Fruit fly (Drosophila melanogaster): ENCODE results near the gene CG31832.

CG31832 gene

DNA sequence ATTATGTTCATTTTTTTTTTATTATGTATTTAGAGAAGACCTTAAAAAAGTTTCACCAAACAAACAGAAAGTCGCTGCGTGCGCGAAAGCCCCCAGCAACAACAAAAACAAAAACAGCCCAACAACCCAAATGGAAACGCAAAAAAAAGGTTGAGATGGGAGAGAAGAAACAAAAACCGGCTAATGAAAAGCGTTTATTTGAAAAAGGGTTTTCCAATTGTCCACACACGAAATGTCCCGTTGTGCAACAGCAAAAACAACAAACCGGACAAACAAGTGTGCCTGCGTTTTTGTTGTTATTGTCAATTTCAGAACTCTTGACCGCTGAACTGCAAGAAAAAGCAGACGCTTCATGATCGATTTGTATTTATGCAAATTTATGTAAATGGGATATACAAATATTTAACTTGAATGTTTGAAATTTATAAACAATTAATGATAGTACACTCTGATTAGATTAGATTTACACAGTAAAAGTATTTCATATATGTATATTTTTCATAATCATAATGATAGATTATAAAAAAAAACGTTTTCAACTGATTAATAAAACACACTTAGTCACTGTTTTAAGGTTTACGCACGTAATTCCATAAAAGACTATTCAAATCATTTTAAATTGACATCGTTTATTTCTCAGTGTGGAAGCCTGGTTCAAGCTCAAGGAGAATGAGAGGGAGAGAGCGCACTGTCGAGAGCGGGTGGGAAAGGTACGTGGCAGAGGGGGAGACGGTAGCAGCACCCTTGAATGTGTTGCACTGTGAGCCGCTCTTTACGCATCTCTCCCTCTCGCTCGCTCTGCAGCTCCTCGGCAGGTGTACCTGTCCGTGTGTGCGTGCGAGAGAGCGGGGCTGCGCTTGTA, 25.0 kb upstream of the CG31832 start:
- no peak for TF ChIP-seq psq (optimal IDR thresholded peaks at IDR 0.05)
- TF ChIP-seq h (optimal IDR thresholded peaks at IDR 0.05), result no peak
- TF ChIP-seq Sin3A (optimal IDR thresholded peaks at IDR 0.05), result no peak
- no peak for TF ChIP-seq insv (optimal IDR thresholded peaks at IDR 0.05)
- no peak for TF ChIP-seq Myc (optimal IDR thresholded peaks at IDR 0.05)
- no peak for TF ChIP-seq ttk (optimal IDR thresholded peaks at IDR 0.05)

DNA sequence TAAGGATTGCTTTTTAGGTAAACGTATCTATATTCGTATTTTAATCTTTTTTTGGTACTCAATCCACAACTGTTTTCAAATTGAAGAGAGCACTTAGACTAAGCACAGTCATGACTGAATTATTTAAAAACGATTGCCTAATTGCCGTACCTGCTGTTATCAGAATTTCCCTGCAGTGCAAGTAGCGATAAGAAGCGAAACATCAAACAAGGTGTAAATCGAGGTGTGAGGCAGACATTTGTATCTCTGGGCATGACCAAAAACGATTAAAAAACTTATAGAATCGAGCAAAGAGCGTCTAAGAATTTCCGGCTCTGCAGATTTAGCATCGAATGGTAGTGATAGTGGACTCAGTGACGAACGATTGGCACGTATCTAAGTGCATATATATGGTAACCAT, 23.6 kb upstream of the CG31832 start:
- TF ChIP-seq insv (optimal IDR thresholded peaks at IDR 0.05), result no peak
- TF ChIP-seq Myc (optimal IDR thresholded peaks at IDR 0.05), result no peak
- no peak for TF ChIP-seq psq (optimal IDR thresholded peaks at IDR 0.05)
- no peak for TF ChIP-seq h (optimal IDR thresholded peaks at IDR 0.05)
- TF ChIP-seq ttk (optimal IDR thresholded peaks at IDR 0.05), result no peak
- no peak for TF ChIP-seq Sin3A (optimal IDR thresholded peaks at IDR 0.05)

DNA sequence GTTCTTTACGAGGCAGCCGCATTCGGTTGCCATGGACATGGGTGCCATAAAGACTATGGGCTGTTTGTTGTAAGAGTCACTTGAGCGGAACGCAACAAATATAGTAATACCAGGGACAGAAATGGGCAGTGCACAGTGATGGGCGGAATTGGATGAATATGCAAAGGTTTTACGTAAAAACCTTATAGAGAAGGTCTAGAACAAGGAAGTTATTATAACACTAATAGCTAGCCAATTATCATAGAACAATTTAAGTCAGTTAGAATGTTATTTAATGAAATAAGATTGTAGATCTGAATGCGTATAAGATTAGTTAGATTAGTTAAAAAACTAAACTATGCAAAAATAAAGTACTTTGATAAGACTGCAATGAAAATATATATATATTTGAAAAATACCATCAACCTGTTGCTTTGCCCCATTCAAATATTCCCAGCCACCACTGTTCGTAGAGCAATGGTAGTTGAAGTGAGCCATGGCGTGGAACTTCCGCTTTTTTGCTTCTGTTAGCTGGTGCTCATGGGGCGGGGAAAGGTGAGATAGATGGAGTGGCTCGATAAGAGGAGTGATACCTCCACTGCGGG, 21.3 kb upstream of the CG31832 start:
- TF ChIP-seq insv (optimal IDR thresholded peaks at IDR 0.05) (no peak), h (optimal IDR thresholded peaks at IDR 0.05) (no peak), ttk (optimal IDR thresholded peaks at IDR 0.05) (no peak), Myc (optimal IDR thresholded peaks at IDR 0.05) (no peak), psq (optimal IDR thresholded peaks at IDR 0.05) (no peak), Sin3A (optimal IDR thresholded peaks at IDR 0.05) (no peak)

DNA sequence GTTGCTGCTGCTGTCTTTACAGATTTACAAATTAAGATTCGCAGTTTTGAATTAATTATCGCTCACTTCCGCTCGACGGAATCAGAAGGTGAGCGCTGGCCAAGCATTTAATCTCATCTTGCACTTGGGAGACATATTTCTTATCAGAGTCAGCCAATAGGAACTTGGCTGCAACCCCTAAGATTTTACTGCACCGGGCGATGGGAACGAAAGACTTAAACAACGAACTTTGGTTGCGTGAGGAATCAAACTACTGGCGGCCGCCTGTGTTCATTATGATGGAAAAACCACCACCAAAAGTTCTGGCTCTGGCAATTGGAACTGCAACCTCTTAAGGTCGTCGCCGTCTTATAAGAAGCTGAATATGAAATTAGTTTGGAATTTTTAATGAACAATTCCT, 12.2 kb upstream of the CG31832 start:
- TF ChIP-seq h (optimal IDR thresholded peaks at IDR 0.05) (no peak), psq (optimal IDR thresholded peaks at IDR 0.05) (no peak), Myc (optimal IDR thresholded peaks at IDR 0.05) (no peak), Sin3A (optimal IDR thresholded peaks at IDR 0.05) (no peak), ttk (optimal IDR thresholded peaks at IDR 0.05) (no peak), insv (optimal IDR thresholded peaks at IDR 0.05) (no peak)

DNA sequence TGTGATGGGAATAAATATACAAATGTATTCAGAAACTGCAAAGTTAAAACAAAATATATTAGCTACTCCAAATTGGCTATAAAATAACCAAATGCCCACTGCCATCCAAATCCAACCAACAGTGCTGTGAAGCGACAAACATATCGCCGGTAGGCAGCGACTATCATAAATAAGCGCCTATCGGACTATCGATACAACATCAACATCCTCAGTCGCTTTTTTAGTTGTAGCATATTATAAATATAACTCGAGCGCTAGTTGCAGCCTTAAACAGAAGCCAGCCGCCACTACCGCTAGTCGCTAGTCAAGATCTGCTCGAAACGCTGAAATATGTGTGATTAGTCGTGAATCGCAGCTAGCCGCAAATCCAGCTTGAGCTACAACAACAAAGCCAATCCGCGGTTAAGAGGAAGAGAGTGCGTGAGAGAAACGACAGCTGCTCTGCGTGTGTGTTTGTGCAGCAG, 7.8 kb upstream of the CG31832 start:
- TF ChIP-seq Sin3A (optimal IDR thresholded peaks at IDR 0.05), result no peak
- TF ChIP-seq Myc (optimal IDR thresholded peaks at IDR 0.05), result no peak
- no peak for TF ChIP-seq h (optimal IDR thresholded peaks at IDR 0.05)
- TF ChIP-seq insv (optimal IDR thresholded peaks at IDR 0.05), result no peak
- TF ChIP-seq ttk (optimal IDR thresholded peaks at IDR 0.05), result no peak
- TF ChIP-seq psq (optimal IDR thresholded peaks at IDR 0.05), result no peak

DNA sequence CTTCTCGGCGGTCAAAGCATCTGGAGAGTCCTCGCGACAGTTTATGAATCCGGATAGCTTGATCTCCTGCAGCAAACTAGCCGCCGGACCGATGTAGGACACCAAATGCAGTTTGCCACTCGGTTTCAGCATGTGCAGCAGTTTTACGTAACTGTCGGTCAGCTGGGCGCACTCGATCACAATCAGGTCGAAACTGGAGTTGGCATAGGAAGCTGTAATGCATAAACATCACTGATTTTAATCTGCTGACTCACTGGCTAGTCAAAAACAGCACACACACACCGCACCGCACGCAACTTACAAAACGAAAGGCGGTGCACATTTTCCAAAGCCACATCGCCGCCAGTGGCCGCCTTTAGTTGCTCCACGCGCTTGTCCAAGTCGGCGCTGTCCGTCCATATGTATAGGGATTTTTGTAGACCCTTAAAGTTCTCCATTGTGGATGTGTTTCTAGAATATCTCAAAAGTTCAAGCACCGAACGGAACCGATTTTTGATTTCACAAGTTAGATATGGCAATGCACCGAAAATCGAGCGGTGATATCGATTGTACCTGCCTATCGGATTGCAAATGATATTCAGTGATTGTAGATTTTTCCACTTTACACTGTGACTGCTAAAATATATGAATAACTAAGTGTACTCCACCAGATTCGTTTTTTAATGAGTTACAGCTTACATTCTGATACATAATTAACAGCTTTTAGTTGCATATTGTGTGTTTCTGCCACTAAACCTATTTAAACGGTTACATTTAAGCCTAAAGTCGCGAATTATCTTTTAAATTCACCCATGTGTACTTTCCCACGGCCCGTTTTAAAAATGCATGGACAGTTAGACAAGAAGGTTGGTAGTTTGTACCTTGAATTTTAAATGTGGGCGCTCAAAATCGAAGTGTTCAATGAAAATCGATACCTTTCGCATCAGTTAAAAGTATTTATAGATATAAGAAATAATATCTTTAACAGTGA, 7.1 kb upstream of the CG31832 start, which contains the start of gene CIAPIN1:
TSS of gene CIAPIN1 (minus strand) at position 523 of the 970 bp plus-strand sequence.
- TF ChIP-seq psq (optimal IDR thresholded peaks at IDR 0.05) (no peak), Sin3A (optimal IDR thresholded peaks at IDR 0.05) (no peak), insv (optimal IDR thresholded peaks at IDR 0.05) (no peak), Myc (optimal IDR thresholded peaks at IDR 0.05) (no peak)

DNA sequence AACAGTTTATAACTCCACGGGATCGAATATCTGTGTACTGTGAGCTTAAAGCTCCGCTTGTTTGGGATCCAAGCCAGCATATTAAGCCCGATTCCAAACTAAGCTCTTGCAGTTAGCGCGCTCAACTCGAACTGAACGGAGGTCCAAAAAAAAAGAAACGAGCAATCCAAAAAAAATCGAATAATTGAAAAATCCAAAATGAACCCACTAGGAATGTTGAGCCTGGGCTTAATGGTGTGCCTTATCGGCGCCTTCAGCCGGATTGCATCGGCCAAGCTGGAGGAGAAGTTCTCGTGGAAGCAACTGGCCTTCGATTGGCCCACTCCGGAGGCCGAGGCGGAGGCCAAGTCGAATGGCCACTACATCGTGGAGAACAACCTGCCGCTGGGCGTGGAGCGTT, 3.8 kb upstream of the CG31832 start, which contains the start of gene yellow-c:
TSS of gene yellow-c (plus strand) at position 29 of the 400 bp plus-strand sequence.
- TF ChIP-seq ttk (optimal IDR thresholded peaks at IDR 0.05), result no peak
- TF ChIP-seq Sin3A (optimal IDR thresholded peaks at IDR 0.05), result no peak
- no peak for TF ChIP-seq h (optimal IDR thresholded peaks at IDR 0.05)

DNA sequence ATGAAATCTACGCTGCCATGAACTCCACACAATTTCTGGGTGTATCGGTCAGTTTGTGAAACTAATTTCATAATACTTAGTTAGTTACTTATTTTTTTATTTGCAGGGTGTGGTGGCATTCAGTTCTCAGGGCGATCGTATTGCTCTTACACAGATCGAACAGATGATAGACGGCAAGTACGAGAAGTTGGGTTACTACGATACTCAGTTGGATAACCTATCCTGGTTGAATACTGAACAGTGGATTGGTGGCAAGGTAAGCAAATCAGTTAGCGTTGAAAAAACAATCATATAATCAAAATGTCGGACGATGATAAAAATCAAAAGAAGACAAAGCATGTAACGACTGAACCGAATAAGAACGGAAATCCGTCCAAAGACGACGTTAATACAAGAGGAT, 5.0 kb downstream of the CG31832 start, which contains the start of gene CG33310:
TSS of gene CG33310 (plus strand) at position 301 of the 400 bp plus-strand sequence.
- TF ChIP-seq h (optimal IDR thresholded peaks at IDR 0.05) (no peak), ttk (optimal IDR thresholded peaks at IDR 0.05) (no peak), psq (optimal IDR thresholded peaks at IDR 0.05) (no peak)

DNA sequence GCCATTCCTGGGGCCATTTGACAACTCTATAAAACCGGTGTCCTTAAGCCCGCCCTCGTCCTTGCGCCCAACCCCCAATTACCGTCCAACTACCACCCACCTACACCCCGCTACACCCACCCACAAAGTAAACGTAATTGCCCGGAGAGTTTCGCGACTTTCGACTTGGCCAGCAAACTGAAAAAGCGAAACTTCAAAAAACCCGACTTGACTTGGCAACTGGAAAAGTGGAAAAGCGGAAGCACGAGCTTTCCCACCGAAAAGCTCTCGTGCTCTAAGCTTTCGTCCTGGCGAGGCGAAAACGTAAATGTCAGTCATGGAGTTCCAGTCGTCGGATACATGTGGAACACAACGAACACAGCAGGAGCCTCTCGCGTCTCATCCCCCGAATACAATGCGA, 15.5 kb downstream of the CG31832 start, which contains the start of gene GABA-B-R1:
TSS of gene GABA-B-R1 (plus strand) at position 301 of the 400 bp plus-strand sequence.
- TF ChIP-seq ttk (optimal IDR thresholded peaks at IDR 0.05) (no peak), h (optimal IDR thresholded peaks at IDR 0.05) (no peak)

DNA sequence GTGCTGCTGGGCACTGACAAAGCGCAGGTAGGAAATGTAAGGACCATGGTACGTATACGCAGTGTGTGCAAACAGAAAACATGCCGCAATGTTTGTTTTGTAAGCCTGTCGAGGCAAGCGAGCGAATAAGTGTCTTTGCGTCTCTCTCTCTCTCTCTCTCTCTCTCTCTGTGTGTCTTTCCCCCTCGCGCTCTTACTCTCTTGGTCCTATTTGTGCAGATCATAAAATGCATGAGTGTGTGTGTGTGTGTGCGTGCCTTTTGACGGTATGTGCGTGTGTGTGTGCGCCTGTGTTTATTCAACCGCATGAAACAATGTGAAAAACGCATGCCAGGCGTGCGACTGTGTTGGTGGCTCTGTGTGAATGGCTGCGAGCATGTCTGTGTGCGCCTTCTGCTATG, 18.0 kb downstream of the CG31832 start:
- no peak for TF ChIP-seq Myc (optimal IDR thresholded peaks at IDR 0.05)
- TF ChIP-seq psq (optimal IDR thresholded peaks at IDR 0.05), result no peak
- TF ChIP-seq h (optimal IDR thresholded peaks at IDR 0.05), result no peak
- TF ChIP-seq ttk (optimal IDR thresholded peaks at IDR 0.05), result no peak
- no peak for TF ChIP-seq Sin3A (optimal IDR thresholded peaks at IDR 0.05)
- no peak for TF ChIP-seq insv (optimal IDR thresholded peaks at IDR 0.05)

DNA sequence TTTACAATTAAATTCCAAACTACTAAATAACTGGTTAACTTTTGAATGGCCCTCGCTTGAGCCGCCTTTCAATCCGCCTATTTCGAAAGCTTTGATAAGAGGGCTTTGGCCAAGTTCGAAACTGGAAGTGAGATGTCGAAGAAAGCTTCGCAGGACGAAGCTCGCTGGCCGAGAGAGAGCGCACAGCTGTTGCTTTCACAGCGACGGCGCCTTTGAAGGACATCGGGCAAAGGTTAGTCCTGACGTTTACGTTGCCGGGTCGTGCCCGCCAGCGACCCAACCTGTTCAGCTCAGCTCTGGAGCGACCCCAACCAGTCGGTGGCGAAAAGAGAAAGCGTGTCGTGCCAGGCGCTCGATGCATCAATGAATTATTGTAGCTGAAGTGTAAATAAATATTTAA, 19.8 kb downstream of the CG31832 start:
- TF ChIP-seq insv (optimal IDR thresholded peaks at IDR 0.05) (no peak), h (optimal IDR thresholded peaks at IDR 0.05) (no peak), ttk (optimal IDR thresholded peaks at IDR 0.05) (no peak), Myc (optimal IDR thresholded peaks at IDR 0.05) (no peak), psq (optimal IDR thresholded peaks at IDR 0.05) (no peak), Sin3A (optimal IDR thresholded peaks at IDR 0.05) (no peak)

DNA sequence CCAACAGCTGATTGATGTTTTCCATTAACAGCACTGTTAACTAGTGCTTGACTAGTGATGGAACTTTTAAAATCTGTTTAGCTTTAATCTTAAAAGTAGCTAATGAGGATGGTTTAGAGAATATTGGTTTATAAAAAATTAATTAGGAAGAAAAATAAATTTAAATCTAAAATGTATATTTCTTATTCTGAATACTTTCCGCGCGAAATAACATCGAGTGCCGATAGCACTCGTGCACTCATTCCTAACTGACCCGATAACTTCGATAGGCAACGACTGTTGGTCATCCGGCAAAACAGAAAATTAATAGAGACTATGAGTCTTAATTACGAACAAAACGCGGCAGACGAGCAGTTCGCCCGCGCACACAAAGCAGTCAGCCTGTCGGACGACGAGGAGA, 21.8 kb downstream of the CG31832 start, which contains the start of the genes THG and Rnmt:
TSS of gene THG (minus strand) at position 22 of the 400 bp plus-strand sequence.
TSS of gene Rnmt (plus strand) at position 237 of the 400 bp plus-strand sequence.
- no peak for TF ChIP-seq insv (optimal IDR thresholded peaks at IDR 0.05)
- TF ChIP-seq psq (optimal IDR thresholded peaks at IDR 0.05), result no peak
- TF ChIP-seq Sin3A (optimal IDR thresholded peaks at IDR 0.05), result no peak
- no peak for TF ChIP-seq Myc (optimal IDR thresholded peaks at IDR 0.05)
- no peak for TF ChIP-seq ttk (optimal IDR thresholded peaks at IDR 0.05)
- no peak for TF ChIP-seq h (optimal IDR thresholded peaks at IDR 0.05)
